Worm (Caenorhabditis elegans): Measurements from ENCODE around the gene F14F7.7.

Gene F14F7.7

DNA sequence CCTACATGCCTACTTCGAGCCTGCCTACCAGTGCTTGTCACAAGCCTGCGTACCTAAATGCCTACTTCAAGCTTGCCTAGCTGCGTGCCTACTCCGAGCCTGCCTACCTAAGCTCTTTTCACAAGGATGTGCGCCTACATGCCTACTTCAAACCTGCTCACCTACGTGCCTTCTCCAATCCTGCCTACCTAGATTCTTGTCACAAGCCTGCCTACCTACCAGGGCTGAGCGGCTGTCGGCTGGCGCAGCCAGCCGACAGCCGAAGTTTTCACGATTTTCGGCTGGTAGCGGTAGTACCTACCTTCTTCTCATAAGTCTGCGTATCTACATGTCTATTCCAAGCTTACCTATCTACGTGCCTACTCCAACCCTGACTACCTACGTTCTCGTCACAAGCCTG, 31.0 kb downstream of the F14F7.7 start:
- TF ChIP-seq tbx-8 (GFP tag; optimal IDR thresholded peaks at IDR 0.05) (no peak), flh-1 (GFP tag; optimal IDR thresholded peaks at IDR 0.05) (no peak), pha-4 (tag; optimal IDR thresholded peaks at IDR 0.05) (peak; percentile 7), elt-1 (tag; optimal IDR thresholded peaks at IDR 0.05; ENCODE audit: borderline replicate concordance, insufficient read depth) (no peak), ceh-39 (tag; optimal IDR thresholded peaks at IDR 0.05) (no peak), zip-8 (tag; optimal IDR thresholded peaks at IDR 0.05) (no peak), ceh-83 (GFP tag; optimal IDR thresholded peaks at IDR 0.05) (no peak)

ce11 chrIII:13062414-13062965, 31.8 kb downstream of the F14F7.7 start:
- TF ChIP-seq bed-3 (GFP tag; optimal IDR thresholded peaks at IDR 0.05), result peak; percentile 27
- TF ChIP-seq flh-1 (GFP tag; optimal IDR thresholded peaks at IDR 0.05), result no peak
- peak; percentile 66 for TF ChIP-seq lin-32 (GFP tag; optimal IDR thresholded peaks at IDR 0.05)
- TF ChIP-seq ham-2 (GFP tag; optimal IDR thresholded peaks at IDR 0.05), result peak; percentile 24
- peak; percentile 79 for TF ChIP-seq ceh-39 (tag; optimal IDR thresholded peaks at IDR 0.05)
- TF ChIP-seq sem-2 (GFP tag; optimal IDR thresholded peaks at IDR 0.05), result peak; percentile 40
- no peak for TF ChIP-seq snpc-4 (tag; optimal IDR thresholded peaks at IDR 0.05)
- TF ChIP-seq unc-39 (tag; optimal IDR thresholded peaks at IDR 0.05), result no peak
- peak; percentile 89 for TF ChIP-seq cnd-1 (tag; optimal IDR thresholded peaks at IDR 0.05)
- TF ChIP-seq hlh-1 (tag; optimal IDR thresholded peaks at IDR 0.05), result peak; percentile 97
- peak; percentile 57 for TF ChIP-seq lsy-2 (tag; optimal IDR thresholded peaks at IDR 0.05)
- peak; percentile 71 for TF ChIP-seq tbx-8 (GFP tag; optimal IDR thresholded peaks at IDR 0.05)
- peak; percentile 94 for TF ChIP-seq unc-62 (GFP tag; optimal IDR thresholded peaks at IDR 0.05)
- TF ChIP-seq nhr-2 (tag; optimal IDR thresholded peaks at IDR 0.05), result peak; percentile 80
- TF ChIP-seq zip-8 (tag; optimal IDR thresholded peaks at IDR 0.05), result no peak
- peak; percentile 91 for TF ChIP-seq ztf-11 (tag; optimal IDR thresholded peaks at IDR 0.05)
- peak; percentile 58 for TF ChIP-seq ceh-43 (GFP tag; optimal IDR thresholded peaks at IDR 0.05)
- TF ChIP-seq mls-2 (tag; optimal IDR thresholded peaks at IDR 0.05), result peak; percentile 94
- peak; percentile 42 for TF ChIP-seq lin-13 (tag; optimal IDR thresholded peaks at IDR 0.05)
- TF ChIP-seq ceh-83 (GFP tag; optimal IDR thresholded peaks at IDR 0.05), result no peak
- TF ChIP-seq drap-1 (GFP tag; optimal IDR thresholded peaks at IDR 0.05), result peak; percentile 83
- TF ChIP-seq ces-1 (GFP tag; optimal IDR thresholded peaks at IDR 0.05), result peak; percentile 83
- peak; percentile 70 for TF ChIP-seq M03D4.4 (tag; optimal IDR thresholded peaks at IDR 0.05)
- TF ChIP-seq blmp-1 (tag; optimal IDR thresholded peaks at IDR 0.05), result peak; percentile 21
- peak; percentile 87 for TF ChIP-seq sptf-1 (tag; optimal IDR thresholded peaks at IDR 0.05)
- TF ChIP-seq elt-1 (tag; optimal IDR thresholded peaks at IDR 0.05; ENCODE audit: borderline replicate concordance, insufficient read depth), result peak; percentile 9
- TF ChIP-seq mep-1 (tag; optimal IDR thresholded peaks at IDR 0.05), result peak; percentile 85
- TF ChIP-seq nhr-12 (tag; optimal IDR thresholded peaks at IDR 0.05), result peak; percentile 44
- peak; percentile 26 for TF ChIP-seq nhr-76 (tag; optimal IDR thresholded peaks at IDR 0.05)
- TF ChIP-seq nhr-237 (tag; optimal IDR thresholded peaks at IDR 0.05), result peak; percentile 87
- TF ChIP-seq mab-5 (tag; optimal IDR thresholded peaks at IDR 0.05), result no peak
- no peak for TF ChIP-seq elt-3 (tag; optimal IDR thresholded peaks at IDR 0.05)
- peak; percentile 100 for TF ChIP-seq unc-120 (tag; optimal IDR thresholded peaks at IDR 0.05; ENCODE audit: poor library complexity, severe bottlenecking)
- peak; percentile 91 for TF ChIP-seq pha-4 (tag; optimal IDR thresholded peaks at IDR 0.05)
- TF ChIP-seq nhr-28 (tag; optimal IDR thresholded peaks at IDR 0.05), result no peak

- TF ChIP-seq hlh-1 (tag; optimal IDR thresholded peaks at IDR 0.05) (peak; percentile 87), mep-1 (tag; optimal IDR thresholded peaks at IDR 0.05) (no peak)
Measured at ce11 chrIII:13062989-13063388, 32.3 kb downstream of the F14F7.7 start.

Measured in whole organism, mixed stage, embryonic.